Fruit fly (Drosophila melanogaster) whole organism, prepupa: ENCODE data around the gene Dhc93AB.

Experiments used
- CG10631 ChIP-seq: fragments of 200-800 bp; sonication (Bioruptor generic); optimal IDR thresholded peaks from 2 replicates; lab custom pipeline; 2016; ENCODE audit warnings: missing biosample characterization, missing genetic modification characterization
- CG10669 ChIP-seq: fragments of 200-800 bp; sonication (Bioruptor generic); optimal IDR thresholded peaks from 3 replicates; lab custom pipeline; 2018; ENCODE audit warnings: missing biosample characterization, mild to moderate bottlenecking, missing genetic modification characterization, moderate library complexity
- CG11294 ChIP-seq: fragments of 200-800 bp; sonication (Bioruptor generic); IDR thresholded peaks from 2 replicates; pipeline ENCODE4 v1.3.6; 2022; ENCODE audit warnings: missing biosample characterization, missing genetic modification characterization
- CG11902 ChIP-seq: fragments of 200-800 bp; sonication (Bioruptor generic); optimal IDR thresholded peaks from 3 replicates; lab custom pipeline; 2016; ENCODE audit warnings: missing biosample characterization, missing genetic modification characterization
- CG15336 ChIP-seq: fragments of 200-800 bp; sonication (Bioruptor generic); IDR thresholded peaks from 2 replicates; pipeline ENCODE4 v1.3.6; 2022; ENCODE audit warnings: missing biosample characterization, missing genetic modification characterization
- CG1621 ChIP-seq: fragments of 200-800 bp; sonication (Bioruptor generic); optimal IDR thresholded peaks from 3 replicates; lab custom pipeline; 2018; ENCODE audit warnings: missing biosample characterization, mild to moderate bottlenecking, missing genetic modification characterization
- CG3032 ChIP-seq: fragments of 200-800 bp; optimal IDR thresholded peaks from 2 replicates; lab custom pipeline; 2019; ENCODE audit warnings: missing biosample characterization, mild to moderate bottlenecking, missing genetic modification characterization, moderate library complexity
- CG31627 ChIP-seq: fragments of 200-800 bp; sonication (Bioruptor generic); optimal IDR thresholded peaks from 3 replicates; lab custom pipeline; 2016; ENCODE audit warnings: missing biosample characterization, missing genetic modification characterization
- CG32006 ChIP-seq: fragments of 200-800 bp; sonication (Bioruptor generic); optimal IDR thresholded peaks from 3 replicates; lab custom pipeline; 2017; ENCODE audit warnings: missing biosample characterization, mild to moderate bottlenecking, missing genetic modification characterization
- CG4318 ChIP-seq: fragments of 200-800 bp; sonication (Bioruptor generic); optimal IDR thresholded peaks from 3 replicates; lab custom pipeline; 2017; ENCODE audit warnings: missing biosample characterization, mild to moderate bottlenecking, missing genetic modification characterization
- CG6276 ChIP-seq: fragments of 200-800 bp; sonication (Bioruptor generic); optimal IDR thresholded peaks from 2 replicates; lab custom pipeline; 2017; ENCODE audit warnings: missing biosample characterization, mild to moderate bottlenecking, missing genetic modification characterization
- CG6808 ChIP-seq: fragments of 200-800 bp; sonication (Bioruptor generic); optimal IDR thresholded peaks from 3 replicates; lab custom pipeline; 2017; ENCODE audit warnings: missing biosample characterization, missing genetic modification characterization, mild to moderate bottlenecking, moderate library complexity, missing genetic modification reagents
- CG7368 ChIP-seq: fragments of 200-800 bp; sonication (Bioruptor generic); optimal IDR thresholded peaks from 3 replicates; lab custom pipeline; 2016; ENCODE audit warnings: missing biosample characterization, missing genetic modification characterization
- CG8119 ChIP-seq: fragments of 200-800 bp; sonication (Bioruptor generic); IDR thresholded peaks from 3 replicates; pipeline ENCODE4 v1.3.6; 2022; ENCODE audit warnings: missing biosample characterization, missing genetic modification characterization
- CG8319 ChIP-seq: fragments of 200-800 bp; sonication (Bioruptor generic); optimal IDR thresholded peaks from 3 replicates; lab custom pipeline; 2016; ENCODE audit warnings: missing biosample characterization, missing genetic modification characterization
- Eip75B ChIP-seq: fragments of 200-800 bp; sonication (Bioruptor generic); optimal IDR thresholded peaks from 3 replicates; lab custom pipeline; 2016; ENCODE audit warnings: missing biosample characterization, missing genetic modification characterization
- Eip78C ChIP-seq: fragments of 200-800 bp; sonication (Bioruptor generic); peaks from one replicate; lab custom pipeline; 2016; ENCODE audit warnings: missing biosample characterization, missing genetic modification characterization
- Ets21C ChIP-seq: fragments of 200-800 bp; sonication (Bioruptor generic); optimal IDR thresholded peaks from 3 replicates; lab custom pipeline; 2016; ENCODE audit warnings: missing biosample characterization, missing genetic modification characterization
- Gug ChIP-seq: fragments of 200-800 bp; sonication (Bioruptor generic); IDR thresholded peaks from 2 replicates; pipeline ENCODE4 v1.3.6; 2022; ENCODE audit warnings: missing biosample characterization, missing genetic modification characterization
- Hr38 ChIP-seq: sonication (Bioruptor generic); optimal IDR thresholded peaks from 2 replicates; lab custom pipeline; 2016; ENCODE audit warnings: missing biosample characterization, missing genetic modification characterization
- Hr39 ChIP-seq: fragments of 200-800 bp; sonication (Bioruptor generic); optimal IDR thresholded peaks from 2 replicates; lab custom pipeline; 2016; ENCODE audit warnings: missing biosample characterization, missing genetic modification characterization
- Hr4 ChIP-seq: fragments of 200-800 bp; sonication (Bioruptor generic); optimal IDR thresholded peaks from 3 replicates; lab custom pipeline; 2016; ENCODE audit warnings: missing biosample characterization, missing genetic modification characterization
- Met ChIP-seq: fragments of 200-800 bp; sonication (Bioruptor generic); optimal IDR thresholded peaks from 3 replicates; lab custom pipeline; 2016; ENCODE audit warnings: missing biosample characterization, missing genetic modification characterization
- OdsH ChIP-seq: fragments of 200-800 bp; sonication (Bioruptor generic); optimal IDR thresholded peaks from 3 replicates; lab custom pipeline; 2016; ENCODE audit warnings: missing biosample characterization, missing genetic modification characterization
- Smox ChIP-seq: fragments of 200-800 bp; sonication (Bioruptor generic); optimal IDR thresholded peaks from 3 replicates; lab custom pipeline; 2016; ENCODE audit warnings: missing biosample characterization, missing genetic modification characterization
- Sox14 ChIP-seq: fragments of 200-800 bp; sonication (Bioruptor generic); optimal IDR thresholded peaks from 3 replicates; lab custom pipeline; 2016; ENCODE audit warnings: missing biosample characterization, missing genetic modification characterization
- Sox15 ChIP-seq: fragments of 200-800 bp; sonication (Bioruptor generic); optimal IDR thresholded peaks from 3 replicates; lab custom pipeline; 2016; ENCODE audit warnings: missing biosample characterization, missing genetic modification characterization
- achi ChIP-seq: fragments of 200-800 bp; sonication (Bioruptor generic); optimal IDR thresholded peaks from 3 replicates; lab custom pipeline; 2016; ENCODE audit warnings: missing biosample characterization, missing genetic modification characterization
- cyc ChIP-seq: fragments of 200-800 bp; sonication (Bioruptor generic); optimal IDR thresholded peaks from 3 replicates; lab custom pipeline; 2016; ENCODE audit warnings: missing biosample characterization, missing genetic modification characterization
- dac ChIP-seq: fragments of 200-800 bp; sonication (Bioruptor generic); optimal IDR thresholded peaks from 2 replicates; lab custom pipeline; 2017; ENCODE audit warnings: missing biosample characterization, mild to moderate bottlenecking, missing genetic modification characterization
- dsx ChIP-seq: fragments of 200-800 bp; optimal IDR thresholded peaks from 3 replicates; lab custom pipeline; 2019; ENCODE audit warnings: missing biosample characterization, mild to moderate bottlenecking, missing genetic modification characterization, moderate library complexity; ENCODE audit not compliant: poor library complexity, severe bottlenecking
- eg ChIP-seq: fragments of 200-800 bp; sonication (Bioruptor generic); IDR thresholded peaks from 3 replicates; pipeline ENCODE4 v1.3.6; 2022; ENCODE audit warnings: missing biosample characterization, missing genetic modification characterization
- fd85E ChIP-seq: fragments of 200-800 bp; sonication (Bioruptor generic); optimal IDR thresholded peaks from 3 replicates; lab custom pipeline; 2016; ENCODE audit warnings: missing biosample characterization, missing genetic modification characterization
- fkh ChIP-seq: fragments of 200-800 bp; sonication (Bioruptor generic); optimal IDR thresholded peaks from 3 replicates; lab custom pipeline; 2017; ENCODE audit warnings: missing biosample characterization, mild to moderate bottlenecking, missing genetic modification characterization, moderate library complexity
- pdm3 ChIP-seq: fragments of 200-800 bp; sonication (Bioruptor generic); optimal IDR thresholded peaks from 3 replicates; lab custom pipeline; 2016; ENCODE audit warnings: missing biosample characterization, missing genetic modification characterization
- salr ChIP-seq, 2 experiments: fragments of 200-800 bp; sonication (Bioruptor generic); optimal IDR thresholded peaks; 3 replicates each; lab custom pipeline; 2016 to 2018; ENCODE audit warnings: missing biosample characterization in 2 of 2, missing genetic modification characterization in 2 of 2, mild to moderate bottlenecking in 1 of 2
- spab ChIP-seq: fragments of 200-800 bp; sonication (Bioruptor generic); optimal IDR thresholded peaks from 2 replicates; lab custom pipeline; 2017; ENCODE audit warnings: missing biosample characterization, mild to moderate bottlenecking, missing genetic modification characterization, missing genetic modification reagents
- ss ChIP-seq, 2 experiments: fragments of 200-800 bp; sonication (Bioruptor generic); optimal IDR thresholded peaks; 2 replicates in 1 of 2; 3 replicates in 1 of 2; lab custom pipeline; 2017 to 2018; ENCODE audit warnings: mild to moderate bottlenecking in 2 of 2, missing biosample characterization in 2 of 2, missing genetic modification characterization in 2 of 2, moderate library complexity in 1 of 2
- svp ChIP-seq: fragments of 200-800 bp; sonication (Bioruptor generic); peaks from one replicate; lab custom pipeline; 2016; ENCODE audit warnings: missing biosample characterization, missing genetic modification characterization
- topi ChIP-seq: fragments of 200-800 bp; sonication (Bioruptor generic); optimal IDR thresholded peaks from 3 replicates; lab custom pipeline; 2016; ENCODE audit warnings: missing biosample characterization, missing genetic modification characterization
- vri ChIP-seq: fragments of 200-800 bp; sonication (Bioruptor generic); optimal IDR thresholded peaks from 3 replicates; lab custom pipeline; 2016; ENCODE audit warnings: missing biosample characterization, mild to moderate bottlenecking, missing genetic modification characterization

The Dhc93AB gene

DNA sequence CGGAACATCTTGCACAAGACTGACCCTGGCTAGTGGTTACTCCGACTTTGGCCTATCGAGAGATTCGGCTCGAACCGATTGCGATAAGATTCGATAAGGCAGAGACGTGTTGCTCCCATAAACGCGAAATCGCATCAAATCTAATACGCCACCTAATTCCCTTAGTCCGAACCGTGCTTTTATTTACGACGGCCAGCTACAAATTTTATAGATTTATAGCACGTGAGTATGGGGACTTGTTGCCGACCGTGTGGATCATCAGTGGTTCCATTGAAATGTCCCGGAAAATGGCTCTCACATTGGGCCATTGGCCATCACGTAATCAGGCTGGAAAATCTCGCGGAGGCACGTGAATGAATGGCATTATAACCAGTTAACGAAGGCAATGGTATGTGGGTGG is 35.3 kb downstream of the Dhc93AB start, which contains the start of gene Alp5:
Gene Alp5 (minus strand): TSS at position 24 of the 400 bp plus-strand sequence.
- TF ChIP-seq CG4318 (GFP tag; lab: Kevin White, UChicago) (no peak), vri (GFP tag; lab: Kevin White, UChicago) (no peak), Gug (no peak), Sox14 (GFP tag; lab: Kevin White, UChicago) (no peak), pdm3 (GFP tag; lab: Kevin White, UChicago) (no peak), dsx (GFP tag; lab: Kevin White, UChicago) (no peak), Sox15 (no peak), Smox (no peak)

DNA sequence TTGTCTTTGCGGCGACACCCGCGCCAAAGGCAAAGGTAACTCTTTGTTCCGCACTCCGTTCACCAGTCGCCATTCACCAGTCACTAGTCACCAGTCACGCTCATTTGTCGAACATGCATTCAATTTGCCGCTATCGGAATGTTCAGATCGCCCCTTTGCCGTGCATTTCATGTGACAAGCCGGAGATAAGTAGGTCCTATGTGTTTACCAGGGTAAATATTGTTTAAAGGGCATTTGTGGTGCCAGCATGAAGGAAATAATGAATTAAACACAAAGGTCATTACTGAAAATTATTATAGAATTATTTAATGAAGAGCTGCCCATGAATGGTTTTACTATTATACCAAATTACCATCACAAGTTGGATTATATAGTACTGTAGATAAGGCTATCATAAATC is 41.2 kb downstream of the Dhc93AB start:
- TF ChIP-seq fkh (GFP tag; lab: Kevin White, UChicago) (peak; percentile 57), CG11902 (GFP tag; lab: Kevin White, UChicago) (no peak)
- TF ChIP-seq, all 60 proteins: peak for 1

DNA sequence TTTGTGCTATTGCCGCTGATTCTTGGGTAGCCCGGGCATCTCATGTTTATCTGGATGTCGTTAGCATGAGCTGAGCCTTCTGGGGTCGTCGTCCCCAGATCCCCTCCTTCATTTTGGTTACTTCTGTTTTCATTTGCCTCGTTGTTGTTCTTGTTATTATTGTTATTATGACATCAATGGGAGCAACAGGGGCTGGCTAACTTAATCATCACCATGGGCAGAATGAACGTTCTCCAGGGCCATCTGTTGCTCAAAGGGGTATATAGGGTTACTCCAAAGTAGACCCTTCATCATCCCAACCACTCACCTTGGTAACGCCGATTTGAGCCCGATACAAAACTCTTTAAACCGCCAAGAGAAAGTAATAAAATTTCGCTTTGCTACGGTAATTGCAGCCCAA is 44.0 kb downstream of the Dhc93AB start:
- TF ChIP-seq CG1621 (tag; lab: Kevin White, UChicago), result no peak

DNA sequence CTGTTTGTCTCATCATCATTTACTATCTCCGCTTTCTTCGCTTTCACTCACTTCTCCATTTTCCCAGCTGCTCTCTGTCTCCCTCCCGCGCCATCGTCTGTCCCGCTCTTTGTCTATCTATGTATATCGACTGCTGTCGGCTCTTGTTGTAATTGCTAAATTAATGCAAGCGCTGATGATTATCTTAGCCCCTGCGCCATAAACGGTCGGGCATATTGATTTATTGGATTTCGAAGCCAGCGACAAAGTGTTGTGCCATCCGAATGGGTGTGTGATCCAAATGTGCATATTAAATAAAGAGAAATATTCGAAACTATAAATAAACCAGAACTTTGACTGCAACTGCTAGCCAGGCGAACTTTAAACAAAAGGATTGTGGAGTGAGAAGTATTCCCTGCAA is 51.9 kb downstream of the Dhc93AB start:
- TF ChIP-seq CG6276 (GFP tag; lab: Kevin White, UChicago), result no peak
- TF ChIP-seq fd85E (GFP tag; lab: Kevin White, UChicago), result no peak
- TF ChIP-seq cyc (GFP tag; lab: Kevin White, UChicago), result no peak

DNA sequence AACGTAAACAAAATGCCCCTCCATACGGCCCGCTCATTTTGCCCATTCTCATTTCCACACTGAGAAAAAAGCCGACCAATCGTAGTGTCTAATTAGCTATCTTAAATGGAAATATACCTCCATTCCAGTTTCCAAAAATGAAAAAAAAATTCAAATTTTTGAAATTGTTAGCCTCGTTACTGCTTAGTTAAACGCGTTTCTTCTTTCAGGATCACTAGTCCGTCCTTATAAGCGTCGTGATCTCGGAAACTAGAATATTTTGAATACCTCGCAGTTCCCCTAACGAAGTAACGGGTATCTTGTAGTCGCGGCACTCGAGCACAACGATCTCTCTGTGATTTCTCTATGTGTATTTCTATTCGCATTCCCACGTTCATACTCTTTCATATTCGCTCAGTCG is 52.6 kb downstream of the Dhc93AB start:
- TF ChIP-seq cyc (GFP tag; lab: Kevin White, UChicago) (peak; percentile 9), Sox15 (no peak), CG8319 (GFP tag; lab: Kevin White, UChicago) (no peak), Hr39 (GFP tag; lab: Kevin White, UChicago) (peak; percentile 5), dsx (GFP tag; lab: Kevin White, UChicago) (no peak), eg (GFP tag; lab: Robert Waterston, UW) (no peak), CG32006 (GFP tag; lab: Kevin White, UChicago) (peak; percentile 66), CG15336 (GFP tag; lab: Robert Waterston, UW) (peak; percentile 56), Eip78C (GFP tag; lab: Kevin White, UChicago) (peak; percentile 65), pdm3 (GFP tag; lab: Kevin White, UChicago) (peak; percentile 16), CG10631 (GFP tag; lab: Kevin White, UChicago) (peak; percentile 8), CG6276 (GFP tag; lab: Kevin White, UChicago) (no peak), spab (GFP tag; lab: Kevin White, UChicago) (no peak), Eip75B (GFP tag; lab: Kevin White, UChicago) (peak; percentile 14), topi (GFP tag; lab: Kevin White, UChicago) (no peak), CG8119 (GFP tag; lab: Robert Waterston, UW) (peak; percentile 42; the same call in 1 of the 3 replicates), svp (GFP tag; lab: Kevin White, UChicago) (peak; percentile 47), OdsH (GFP tag; lab: Kevin White, UChicago) (peak; percentile 31), achi (peak; percentile 20), Hr4 (peak; percentile 57), CG7368 (GFP tag; lab: Kevin White, UChicago) (no peak), dac (peak; percentile 19), CG3032 (tag; lab: Kevin White, UChicago) (no peak), CG6808 (GFP tag; lab: Kevin White, UChicago) (no peak), fkh (GFP tag; lab: Kevin White, UChicago) (peak; percentile 9), ss (GFP tag; optimal IDR thresholded peaks at IDR 0.05; lab: Kevin White, UChicago) (no peak), Ets21C (no peak), CG31627 (GFP tag; lab: Kevin White, UChicago) (peak; percentile 18), salr (GFP tag; optimal IDR thresholded peaks at IDR 0.05; lab: Kevin White, UChicago) (peak in 1 of 2 experiments; percentile 3), Hr38 (GFP tag; lab: Kevin White, UChicago) (no peak), CG11294 (GFP tag; lab: Robert Waterston, UW) (peak; percentile 10; the same call in 1 of the 2 replicates), Gug (peak; percentile 41; the same call in 1 of the 2 replicates), CG11902 (GFP tag; lab: Kevin White, UChicago) (no peak), CG10669 (GFP tag; lab: Kevin White, UChicago) (no peak), Smox (no peak), Met (no peak)
